Fruit fly (Drosophila melanogaster): ENCODE data around the gene CG34258.
A peak's percentile ranks its signal among the peaks of the same experiment; 100 is the strongest.

CG34258 gene

DNA sequence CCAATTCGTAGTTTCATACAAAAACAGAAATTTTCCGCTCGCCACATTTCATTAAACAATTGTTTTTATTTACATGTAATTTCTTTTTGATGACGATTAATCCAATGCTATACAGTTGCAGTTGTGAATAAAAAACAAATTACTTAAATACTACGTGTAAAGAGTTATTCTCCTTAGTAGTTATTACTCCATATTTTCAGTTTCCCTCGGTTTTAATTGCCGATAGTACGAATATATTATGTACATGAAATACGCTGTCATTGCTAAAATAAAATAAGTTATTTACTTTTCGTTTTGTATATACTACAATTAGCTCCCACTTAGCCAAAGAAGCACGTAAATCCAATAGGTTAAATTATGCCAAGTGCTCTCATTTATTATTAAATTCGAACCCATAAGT is 1.8 kb upstream of the CG34258 start, which contains the start of gene CG42655:
Gene CG42655, minus strand, starts transcription at position 101 of the 400 bp plus-strand sequence.
- TF ChIP-seq CG7101 (tag; optimal IDR thresholded peaks at IDR 0.05) (no peak), CG7045 (GFP tag; optimal IDR thresholded peaks at IDR 0.05) (no peak), toe (GFP tag; optimal IDR thresholded peaks at IDR 0.05) (no peak), pad (GFP tag; optimal IDR thresholded peaks at IDR 0.05) (no peak), cnc (optimal IDR thresholded peaks at IDR 0.05) (no peak), Crg-1 (GFP tag; optimal IDR thresholded peaks at IDR 0.05) (no peak), kay (GFP tag; ENCODE audit: borderline replicate concordance) (no peak), cic (GFP tag; optimal IDR thresholded peaks at IDR 0.05) (no peak), CG12768 (GFP tag; optimal IDR thresholded peaks at IDR 0.05) (no peak), bab1 (GFP tag; optimal IDR thresholded peaks at IDR 0.05) (no peak), Hr96 (GFP tag; optimal IDR thresholded peaks at IDR 0.05) (no peak), CG33017 (tag; optimal IDR thresholded peaks at IDR 0.05) (no peak), CG1620 (GFP tag; optimal IDR thresholded peaks at IDR 0.05) (no peak), CG5204 (GFP tag; optimal IDR thresholded peaks at IDR 0.05) (no peak), CG14711 (tag; optimal IDR thresholded peaks at IDR 0.05) (no peak), ovo (GFP tag; optimal IDR thresholded peaks at IDR 0.05) (no peak), CG11617 (GFP tag; optimal IDR thresholded peaks at IDR 0.05) (no peak)

DNA sequence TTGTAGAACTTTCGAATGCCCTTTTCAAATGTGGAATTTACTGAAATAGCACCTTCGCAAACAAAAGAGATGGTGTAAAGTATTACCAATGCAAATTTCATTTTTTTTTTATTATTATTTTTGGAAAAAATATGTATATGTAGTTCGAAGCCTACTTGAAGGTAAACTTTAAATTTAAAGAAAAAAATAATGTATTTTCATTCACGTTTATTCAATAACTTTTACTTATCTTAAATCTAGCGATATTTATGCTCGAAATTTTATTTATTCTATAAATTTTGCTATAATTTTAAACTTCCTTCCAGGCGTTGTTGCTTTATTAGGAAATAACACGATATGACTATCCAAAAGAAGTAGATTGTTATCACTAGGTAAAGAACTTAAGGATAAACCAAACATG is 922 bp upstream of the CG34258 start, which contains the start of gene CG33710:
Gene CG33710, minus strand, starts transcription at position 101 of the 400 bp plus-strand sequence.
- TF ChIP-seq CG11617 (GFP tag; optimal IDR thresholded peaks at IDR 0.05) (no peak), CG7045 (GFP tag; optimal IDR thresholded peaks at IDR 0.05) (no peak), cic (GFP tag; optimal IDR thresholded peaks at IDR 0.05) (no peak), CG7101 (tag; optimal IDR thresholded peaks at IDR 0.05) (no peak), CG33017 (tag; optimal IDR thresholded peaks at IDR 0.05) (no peak), CG1620 (GFP tag; optimal IDR thresholded peaks at IDR 0.05) (no peak), ovo (GFP tag; optimal IDR thresholded peaks at IDR 0.05) (no peak), Crg-1 (GFP tag; optimal IDR thresholded peaks at IDR 0.05) (no peak), bab1 (GFP tag; optimal IDR thresholded peaks at IDR 0.05) (no peak), cnc (optimal IDR thresholded peaks at IDR 0.05) (no peak), CG14711 (tag; optimal IDR thresholded peaks at IDR 0.05) (no peak), tj (GFP tag; optimal IDR thresholded peaks at IDR 0.05) (no peak), Hr96 (GFP tag; optimal IDR thresholded peaks at IDR 0.05) (no peak), pad (GFP tag; optimal IDR thresholded peaks at IDR 0.05) (no peak)

DNA sequence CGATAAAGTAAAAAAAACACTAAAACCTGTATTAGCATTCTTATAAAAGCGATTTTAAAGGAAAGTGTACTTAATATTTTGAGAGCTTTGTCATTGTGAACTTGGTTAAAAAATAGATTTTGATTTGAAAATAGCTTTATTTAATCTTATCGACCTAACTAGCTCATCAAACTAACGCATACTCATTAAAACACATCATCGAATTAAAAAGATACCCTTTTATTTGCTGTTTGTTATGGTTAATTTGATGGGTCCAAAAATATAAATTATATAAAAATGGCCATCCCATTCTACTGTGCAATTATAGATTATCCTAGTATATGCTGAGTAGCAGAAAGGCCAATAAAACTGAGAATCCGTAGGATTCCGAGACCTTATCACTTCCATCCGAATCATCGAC is 733 bp downstream of the CG34258 start, which contains the start of gene CG32219:
Gene CG32219, minus strand, starts transcription at position 101 of the 400 bp plus-strand sequence.
- no peak for TF ChIP-seq cic (GFP tag; optimal IDR thresholded peaks at IDR 0.05)
- no peak for TF ChIP-seq CG14711 (tag; optimal IDR thresholded peaks at IDR 0.05)
- no peak for TF ChIP-seq Hr96 (GFP tag; optimal IDR thresholded peaks at IDR 0.05)
- TF ChIP-seq ovo (GFP tag; optimal IDR thresholded peaks at IDR 0.05): no peak
- no peak for TF ChIP-seq CG11617 (GFP tag; optimal IDR thresholded peaks at IDR 0.05)
- no peak for TF ChIP-seq CG7045 (GFP tag; optimal IDR thresholded peaks at IDR 0.05)
- no peak for TF ChIP-seq CG1620 (GFP tag; optimal IDR thresholded peaks at IDR 0.05)
- TF ChIP-seq cnc (optimal IDR thresholded peaks at IDR 0.05): no peak
- TF ChIP-seq CG33017 (tag; optimal IDR thresholded peaks at IDR 0.05): no peak

DNA sequence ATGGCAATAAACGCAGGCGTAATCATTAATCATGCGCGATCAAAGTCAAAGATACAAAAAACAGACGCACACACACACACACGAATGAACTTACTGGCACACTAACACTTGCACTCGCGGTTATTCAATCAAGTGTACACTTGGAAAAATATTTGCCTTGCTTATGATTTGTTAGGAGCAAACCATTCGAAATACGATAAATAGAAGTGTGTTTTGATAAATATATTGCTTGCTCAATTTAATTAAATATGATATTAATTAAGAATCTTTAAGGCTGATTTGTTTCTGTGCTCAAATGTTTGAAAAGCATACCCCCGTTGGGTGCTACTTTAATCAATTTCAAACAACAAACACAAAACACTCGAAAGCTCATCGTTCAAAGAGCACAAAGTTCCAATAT is 6.3 kb downstream of the CG34258 start:
- TF ChIP-seq toe (GFP tag; optimal IDR thresholded peaks at IDR 0.05) (no peak), tj (GFP tag; optimal IDR thresholded peaks at IDR 0.05) (no peak), cic (GFP tag; optimal IDR thresholded peaks at IDR 0.05) (no peak), ovo (GFP tag; optimal IDR thresholded peaks at IDR 0.05) (no peak), Mnt (GFP tag; optimal IDR thresholded peaks at IDR 0.05) (no peak), CG1620 (GFP tag; optimal IDR thresholded peaks at IDR 0.05) (no peak), bab1 (GFP tag; optimal IDR thresholded peaks at IDR 0.05) (no peak), cnc (optimal IDR thresholded peaks at IDR 0.05) (no peak), Hr96 (GFP tag; optimal IDR thresholded peaks at IDR 0.05) (no peak), CG33017 (tag; optimal IDR thresholded peaks at IDR 0.05) (no peak), pad (GFP tag; optimal IDR thresholded peaks at IDR 0.05) (no peak), CG14711 (tag; optimal IDR thresholded peaks at IDR 0.05) (no peak), CG7045 (GFP tag; optimal IDR thresholded peaks at IDR 0.05) (no peak), Clk (GFP tag; optimal IDR thresholded peaks at IDR 0.05) (no peak), CG12768 (GFP tag; optimal IDR thresholded peaks at IDR 0.05) (no peak)

DNA sequence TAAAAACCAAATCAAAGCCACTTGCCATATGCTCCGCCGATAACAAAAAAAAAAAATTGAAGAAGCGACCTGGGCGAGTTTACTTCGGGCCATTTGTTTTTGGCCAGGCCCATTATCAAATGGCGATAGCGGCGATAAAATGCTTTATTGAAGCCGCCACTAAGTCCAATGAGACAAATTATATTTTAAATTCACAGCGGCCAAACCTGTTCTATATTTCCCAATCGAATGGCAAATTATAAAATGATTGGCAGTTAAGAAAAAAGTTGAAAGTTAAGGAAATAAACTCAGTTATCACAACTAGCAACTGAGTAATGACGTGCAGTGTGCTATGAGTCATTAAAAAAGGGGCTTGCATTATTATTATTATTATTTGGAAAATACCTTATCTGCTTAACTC is 10.6 kb downstream of the CG34258 start:
- TF ChIP-seq bab1 (GFP tag; optimal IDR thresholded peaks at IDR 0.05): no peak
- peak; percentile 93 for TF ChIP-seq kay (GFP tag; ENCODE audit: borderline replicate concordance)

DNA sequence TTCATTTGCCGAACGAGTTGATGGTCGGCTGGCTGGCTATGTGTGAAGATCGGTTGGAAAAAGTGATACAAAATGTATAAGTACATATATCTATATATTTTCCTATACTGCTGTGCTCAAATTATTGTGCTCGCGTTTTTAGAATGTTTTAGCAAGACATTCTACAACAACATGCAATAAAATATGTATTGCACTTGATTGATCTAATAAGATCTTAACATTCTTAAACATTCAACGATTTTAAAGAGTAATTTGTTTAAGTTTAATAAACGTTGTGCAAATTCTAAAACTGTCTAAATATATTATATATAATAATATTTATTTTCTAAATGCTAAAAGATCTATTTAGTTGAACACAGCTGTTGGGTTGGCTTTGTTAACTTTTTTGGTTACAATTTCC is 11.4 kb downstream of the CG34258 start:
- TF ChIP-seq Mnt (GFP tag; optimal IDR thresholded peaks at IDR 0.05): no peak
- TF ChIP-seq CG33017 (tag; optimal IDR thresholded peaks at IDR 0.05): peak; percentile 26
- TF ChIP-seq kay (GFP tag; ENCODE audit: borderline replicate concordance): no peak
- peak; percentile 41 for TF ChIP-seq CG14711 (tag; optimal IDR thresholded peaks at IDR 0.05)
- no peak for TF ChIP-seq CG11617 (GFP tag; optimal IDR thresholded peaks at IDR 0.05)
- no peak for TF ChIP-seq cnc (optimal IDR thresholded peaks at IDR 0.05)
- no peak for TF ChIP-seq bab1 (GFP tag; optimal IDR thresholded peaks at IDR 0.05)

DNA sequence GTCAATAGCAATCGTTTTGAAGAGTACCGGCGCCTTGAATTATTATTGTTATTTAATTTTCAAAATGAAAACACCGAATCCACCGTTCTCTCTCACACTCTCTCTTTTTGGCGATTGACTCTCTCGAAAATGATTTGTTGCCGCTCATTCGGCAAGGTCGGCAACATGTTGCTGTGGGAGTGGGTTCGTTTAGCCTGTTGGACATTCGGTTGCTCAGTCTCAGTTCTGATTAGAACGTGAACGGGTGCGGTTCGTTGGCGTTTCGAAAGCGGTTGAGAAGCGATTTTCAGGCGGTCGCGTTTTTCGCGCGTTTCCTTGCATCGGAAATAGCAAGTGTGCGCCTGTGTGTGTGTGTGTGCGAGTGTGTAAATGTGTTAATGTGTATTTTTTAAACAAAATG is 12.7 kb downstream of the CG34258 start, which contains the start of gene Ac76E:
Gene Ac76E, plus strand, starts transcription at position 264 of the 400 bp plus-strand sequence.
- peak; percentile 34 for TF ChIP-seq tj (GFP tag; optimal IDR thresholded peaks at IDR 0.05)
- peak; percentile 52 for TF ChIP-seq CG7045 (GFP tag; optimal IDR thresholded peaks at IDR 0.05)
- TF ChIP-seq Clk (GFP tag; optimal IDR thresholded peaks at IDR 0.05): no peak
- peak; percentile 36 for TF ChIP-seq CG33017 (tag; optimal IDR thresholded peaks at IDR 0.05)
- TF ChIP-seq pad (GFP tag; optimal IDR thresholded peaks at IDR 0.05): no peak
- peak; percentile 40 for TF ChIP-seq CG11617 (GFP tag; optimal IDR thresholded peaks at IDR 0.05)
- TF ChIP-seq Crg-1 (GFP tag; optimal IDR thresholded peaks at IDR 0.05): no peak
- peak; percentile 29 for TF ChIP-seq kay (GFP tag; ENCODE audit: borderline replicate concordance)
- peak; percentile 64 for TF ChIP-seq cic (GFP tag; optimal IDR thresholded peaks at IDR 0.05)
- TF ChIP-seq CG1620 (GFP tag; optimal IDR thresholded peaks at IDR 0.05): no peak
- no peak for TF ChIP-seq ovo (GFP tag; optimal IDR thresholded peaks at IDR 0.05)
- TF ChIP-seq CG5204 (GFP tag; optimal IDR thresholded peaks at IDR 0.05): no peak
- TF ChIP-seq CG14711 (tag; optimal IDR thresholded peaks at IDR 0.05): peak; percentile 14
- TF ChIP-seq toe (GFP tag; optimal IDR thresholded peaks at IDR 0.05): peak; percentile 19
- peak; percentile 56 for TF ChIP-seq CG12768 (GFP tag; optimal IDR thresholded peaks at IDR 0.05)
- no peak for TF ChIP-seq cnc (optimal IDR thresholded peaks at IDR 0.05)
- peak; percentile 68 for TF ChIP-seq Mnt (GFP tag; optimal IDR thresholded peaks at IDR 0.05)
- no peak for TF ChIP-seq CG7101 (tag; optimal IDR thresholded peaks at IDR 0.05)
- peak; percentile 24 for TF ChIP-seq bab1 (GFP tag; optimal IDR thresholded peaks at IDR 0.05)
- peak; percentile 18 for TF ChIP-seq Hr96 (GFP tag; optimal IDR thresholded peaks at IDR 0.05)
